Worm (Caenorhabditis elegans): ENCODE results near the gene ptr-1.

ce11 chrV:9208878-9209277 is 27.4 kb upstream of the ptr-1 start:
- TF ChIP-seq pqm-1 (tag; optimal IDR thresholded peaks at IDR 0.05) (no peak), ama-1 (optimal IDR thresholded peaks at IDR 0.05) (no peak), unc-3 (GFP tag; conservative IDR thresholded peaks at IDR 0.05) (no peak), unc-3 (tag; optimal IDR thresholded peaks at IDR 0.05) (no peak), K09A11.1 (tag; optimal IDR thresholded peaks at IDR 0.05; ENCODE audit: insufficient read depth) (no peak)
